Worm (Caenorhabditis elegans): ENCODE measurements around the gene Y53F4B.51.

ce11 chrII:15003410-15003809 is 10.8 kb downstream of the Y53F4B.51 start, which contains the start of gene Y53F4B.10:
- no peak for TF ChIP-seq nhr-12 (tag; optimal IDR thresholded peaks at IDR 0.05)
- no peak for TF ChIP-seq ztf-11 (tag; optimal IDR thresholded peaks at IDR 0.05)
